Worm (Caenorhabditis elegans) whole organism, young adult: ENCODE results near the gene C24H10.3.

Experiments used
- B0261.1 ChIP-seq: sonication (generic microtip); optimal IDR thresholded peaks from 2 replicates; lab custom pipeline; 2016; ENCODE audit warnings: mild to moderate bottlenecking, missing genetic modification characterization, moderate library complexity, missing compliant biosample characterization
- C17E4.6 ChIP-seq: fragments of 200-800 bp; sonication (Bioruptor generic); IDR thresholded peaks from 2 replicates; pipeline ENCODE4 v1.3.6; 2022; ENCODE audit warnings: missing genetic modification reagents, missing genetic modification characterization, missing compliant biosample characterization
- D2030.7 ChIP-seq: fragments of 200-800 bp; sonication (Bioruptor generic); IDR thresholded peaks from 2 replicates; pipeline ENCODE4 v1.3.6; 2022; ENCODE audit warnings: missing genetic modification reagents, missing genetic modification characterization, missing compliant biosample characterization
- F33H1.4 ChIP-seq: fragments of 200-800 bp; sonication (Bioruptor generic); IDR thresholded peaks from 2 replicates; pipeline ENCODE4 v1.3.6; 2022; ENCODE audit warnings: missing genetic modification reagents, missing genetic modification characterization, missing compliant biosample characterization
- F37B4.10 ChIP-seq: fragments of 200-800 bp; sonication (Bioruptor generic); IDR thresholded peaks from 2 replicates; pipeline ENCODE4 v1.3.6; 2022; ENCODE audit warnings: missing genetic modification characterization, missing compliant biosample characterization
- F39B2.1 ChIP-seq: fragments of 200-800 bp; sonication (Bioruptor generic); IDR thresholded peaks from 2 replicates; pipeline ENCODE4 v1.3.6; 2022; ENCODE audit warnings: missing genetic modification reagents, missing genetic modification characterization, missing compliant biosample characterization
- F49E8.2 ChIP-seq: sonication (generic microtip); optimal IDR thresholded peaks from 3 replicates; lab custom pipeline; 2017; ENCODE audit warnings: missing genetic modification characterization, mild to moderate bottlenecking, missing compliant biosample characterization, antibody characterized with exemption, moderate library complexity; ENCODE audit not compliant: insufficient read depth
- F57A8.1 ChIP-seq: fragments of 200-800 bp; sonication (Bioruptor generic); optimal IDR thresholded peaks from 2 replicates; lab custom pipeline; 2018; ENCODE audit warnings: mild to moderate bottlenecking, missing genetic modification characterization, moderate library complexity, missing compliant biosample characterization
- F57C9.4 ChIP-seq: sonication (generic microtip); optimal IDR thresholded peaks from 2 replicates; lab custom pipeline; 2017; ENCODE audit warnings: mild to moderate bottlenecking, missing genetic modification characterization, missing compliant biosample characterization
- K11D2.4 ChIP-seq: fragments of 200-800 bp; sonication (Bioruptor generic); IDR thresholded peaks from 2 replicates; pipeline ENCODE4 v1.3.6; 2022; ENCODE audit warnings: missing genetic modification reagents, missing genetic modification characterization, missing compliant biosample characterization
- T26A5.8 ChIP-seq: sonication (generic microtip); optimal IDR thresholded peaks from 2 replicates; lab custom pipeline; 2016; ENCODE audit warnings: missing genetic modification characterization, missing compliant biosample characterization
- Y56A3A.18 ChIP-seq: fragments of 200-800 bp; sonication (Bioruptor generic); IDR thresholded peaks from 2 replicates; pipeline ENCODE4 v1.3.6; 2022; ENCODE audit warnings: missing genetic modification reagents, missing genetic modification characterization, missing compliant biosample characterization
- atf-7 ChIP-seq: sonication (generic microtip); optimal IDR thresholded peaks from 2 replicates; lab custom pipeline; 2017; ENCODE audit warnings: mild to moderate bottlenecking, missing genetic modification characterization, missing compliant biosample characterization
- attf-3 ChIP-seq: fragments of 200-800 bp; sonication (Bioruptor generic); conservative IDR thresholded peaks from 2 replicates; pipeline ENCODE4 v1.3.6; 2022; ENCODE audit warnings: missing genetic modification reagents, missing genetic modification characterization, missing compliant biosample characterization
- bed-2 ChIP-seq: fragments of 200-800 bp; sonication (Bioruptor generic); IDR thresholded peaks from 2 replicates; pipeline ENCODE4 v1.3.6; 2022; ENCODE audit warnings: missing genetic modification reagents, missing genetic modification characterization, missing compliant biosample characterization
- ccch-3 ChIP-seq: fragments of 200-800 bp; sonication (Bioruptor generic); optimal IDR thresholded peaks from 2 replicates; lab custom pipeline; 2018; ENCODE audit warnings: mild to moderate bottlenecking, missing genetic modification characterization, missing compliant biosample characterization
- cebp-2 ChIP-seq: fragments of 200-800 bp; sonication (Bioruptor generic); IDR thresholded peaks from 2 replicates; pipeline ENCODE4 v1.3.6; 2022; ENCODE audit warnings: missing genetic modification characterization, missing compliant biosample characterization
- ceh-100 ChIP-seq: fragments of 200-800 bp; sonication (Bioruptor generic); IDR thresholded peaks from 2 replicates; pipeline ENCODE4 v1.3.6; 2022; ENCODE audit warnings: missing genetic modification reagents, missing genetic modification characterization, missing compliant biosample characterization
- ceh-27 ChIP-seq: fragments of 200-800 bp; sonication (Bioruptor generic); optimal IDR thresholded peaks from 2 replicates; lab custom pipeline; 2018; ENCODE audit warnings: mild to moderate bottlenecking, missing genetic modification characterization, moderate library complexity, missing compliant biosample characterization
- ceh-40 ChIP-seq: fragments of 200-800 bp; sonication (Bioruptor generic); IDR thresholded peaks from 2 replicates; pipeline ENCODE4 v1.3.6; 2022; ENCODE audit warnings: missing genetic modification characterization, missing compliant biosample characterization
- ceh-58 ChIP-seq: fragments of 200-800 bp; sonication (Bioruptor generic); IDR thresholded peaks from 2 replicates; pipeline ENCODE4 v1.3.6; 2022; ENCODE audit warnings: missing genetic modification characterization, missing compliant biosample characterization
- ceh-79 ChIP-seq: sonication (generic microtip); optimal IDR thresholded peaks from 2 replicates; lab custom pipeline; 2017; ENCODE audit warnings: mild to moderate bottlenecking, missing genetic modification characterization, missing compliant biosample characterization
- chd-7 ChIP-seq: sonication (generic microtip); optimal IDR thresholded peaks from 2 replicates; lab custom pipeline; 2016; ENCODE audit warnings: mild to moderate bottlenecking, missing genetic modification characterization, moderate library complexity, missing compliant biosample characterization
- die-1 ChIP-seq: sonication (generic microtip); optimal IDR thresholded peaks from 2 replicates; lab custom pipeline; 2016; ENCODE audit warnings: missing genotype, mild to moderate bottlenecking, missing genetic modification characterization, missing compliant biosample characterization
- dpff-1 ChIP-seq: sonication (generic microtip); optimal IDR thresholded peaks from 2 replicates; lab custom pipeline; 2017; ENCODE audit warnings: mild to moderate bottlenecking, missing genetic modification characterization, missing compliant biosample characterization
- egl-18 ChIP-seq: fragments of 200-800 bp; sonication (Bioruptor generic); IDR thresholded peaks from 2 replicates; pipeline ENCODE4 v1.3.6; 2022; ENCODE audit warnings: missing genetic modification reagents, missing genetic modification characterization, missing compliant biosample characterization
- egl-44 ChIP-seq: fragments of 200-800 bp; sonication (Bioruptor generic); IDR thresholded peaks from 2 replicates; pipeline ENCODE4 v1.3.6; 2022; ENCODE audit warnings: missing genetic modification reagents, missing genetic modification characterization, missing compliant biosample characterization
- fkh-3 ChIP-seq: sonication (generic microtip); optimal IDR thresholded peaks from 2 replicates; lab custom pipeline; 2016; ENCODE audit warnings: mild to moderate bottlenecking, missing genetic modification characterization, missing compliant biosample characterization
- gei-17 ChIP-seq: fragments of 200-800 bp; sonication (Bioruptor generic); optimal IDR thresholded peaks from 2 replicates; lab custom pipeline; 2018; ENCODE audit warnings: mild to moderate bottlenecking, missing genetic modification characterization, missing compliant biosample characterization
- hrde-1 ChIP-seq: sonication (generic microtip); optimal IDR thresholded peaks from 2 replicates; lab custom pipeline; 2016; ENCODE audit warnings: missing genetic modification characterization, mild to moderate bottlenecking, missing compliant biosample characterization, moderate library complexity, missing genotype, missing genetic modification reagents, borderline replicate concordance
- hsf-1 ChIP-seq: fragments of 200-800 bp; sonication (Bioruptor generic); IDR thresholded peaks from 2 replicates; pipeline ENCODE4 v1.3.6; 2022; ENCODE audit warnings: missing genetic modification reagents, missing genetic modification characterization, missing compliant biosample characterization
- lin-40 ChIP-seq: sonication (generic microtip); optimal IDR thresholded peaks from 2 replicates; lab custom pipeline; 2016; ENCODE audit warnings: missing genetic modification characterization, mild to moderate bottlenecking, missing compliant biosample characterization, missing genotype, missing genetic modification reagents
- lsl-1 ChIP-seq: fragments of 200-800 bp; sonication (Bioruptor generic); optimal IDR thresholded peaks from 2 replicates; lab custom pipeline; 2018; ENCODE audit warnings: mild to moderate bottlenecking, missing genetic modification characterization, moderate library complexity, missing compliant biosample characterization
- madf-6 ChIP-seq: fragments of 200-800 bp; sonication (Bioruptor generic); IDR thresholded peaks from 2 replicates; pipeline ENCODE4 v1.3.6; 2022; ENCODE audit warnings: missing genetic modification reagents, missing genetic modification characterization, missing compliant biosample characterization
- madf-8 ChIP-seq: fragments of 200-800 bp; sonication (Bioruptor generic); conservative IDR thresholded peaks from 2 replicates; pipeline ENCODE4 v1.3.6; 2022; ENCODE audit warnings: missing genetic modification reagents, missing genetic modification characterization, missing compliant biosample characterization
- mel-28 ChIP-seq: sonication (generic microtip); optimal IDR thresholded peaks from 2 replicates; lab custom pipeline; 2016; ENCODE audit warnings: borderline replicate concordance, mild to moderate bottlenecking, missing genetic modification characterization, missing compliant biosample characterization
- nfya-1 ChIP-seq: sonication (generic microtip); optimal IDR thresholded peaks from 2 replicates; lab custom pipeline; 2017; ENCODE audit warnings: antibody characterized with exemption, missing compliant biosample characterization, missing genetic modification characterization, borderline replicate concordance; ENCODE audit not compliant: insufficient read depth
- nfya-2 ChIP-seq: fragments of 200-800 bp; sonication (Bioruptor generic); IDR thresholded peaks from 2 replicates; pipeline ENCODE4 v1.3.6; 2022; ENCODE audit warnings: missing genetic modification reagents, missing genetic modification characterization, missing compliant biosample characterization
- nfyb-1 ChIP-seq: fragments of 200-800 bp; sonication (Bioruptor generic); IDR thresholded peaks from 2 replicates; pipeline ENCODE4 v1.3.6; 2022; ENCODE audit warnings: missing genetic modification reagents, missing genetic modification characterization, missing compliant biosample characterization
- nhr-179 ChIP-seq: sonication (generic microtip); optimal IDR thresholded peaks from 2 replicates; lab custom pipeline; 2016; ENCODE audit warnings: mild to moderate bottlenecking, missing genetic modification characterization, missing compliant biosample characterization
- snpc-1.1 ChIP-seq: sonication (generic microtip); optimal IDR thresholded peaks from 2 replicates; lab custom pipeline; 2017; ENCODE audit warnings: missing genetic modification characterization, mild to moderate bottlenecking, missing compliant biosample characterization, antibody characterized with exemption, moderate library complexity, missing genotype, missing genetic modification reagents; ENCODE audit not compliant: insufficient read depth
- snpc-1.3 ChIP-seq: sonication (generic microtip); optimal IDR thresholded peaks from 2 replicates; lab custom pipeline; 2017; ENCODE audit warnings: missing genetic modification characterization, mild to moderate bottlenecking, missing compliant biosample characterization, antibody characterized with exemption, moderate library complexity, missing genotype, missing genetic modification reagents; ENCODE audit not compliant: insufficient read depth
- tbp1 ChIP-seq: fragments of 200-800 bp; sonication (Bioruptor generic); optimal IDR thresholded peaks from 2 replicates; lab custom pipeline; 2018; ENCODE audit warnings: mild to moderate bottlenecking, missing genetic modification characterization, missing compliant biosample characterization
- tbx-9 ChIP-seq: sonication (generic microtip); optimal IDR thresholded peaks from 2 replicates; lab custom pipeline; 2016; ENCODE audit warnings: borderline replicate concordance, missing genetic modification characterization, inconsistent platforms, missing compliant biosample characterization
- unc-130 ChIP-seq: sonication (generic microtip); optimal IDR thresholded peaks from 2 replicates; lab custom pipeline; 2016; ENCODE audit warnings: missing genetic modification reagents, missing genetic modification characterization, missing compliant biosample characterization
- xnd-1 ChIP-seq: sonication (generic microtip); optimal IDR thresholded peaks from 2 replicates; lab custom pipeline; 2016; ENCODE audit warnings: missing genotype, missing genetic modification reagents, missing genetic modification characterization, missing compliant biosample characterization
- zim-3 ChIP-seq: sonication (generic microtip); optimal IDR thresholded peaks from 2 replicates; lab custom pipeline; 2017; ENCODE audit warnings: mild to moderate bottlenecking, missing genetic modification characterization, moderate library complexity, missing compliant biosample characterization
- ztf-25 ChIP-seq: fragments of 200-800 bp; sonication (Bioruptor generic); IDR thresholded peaks from 2 replicates; pipeline ENCODE4 v1.3.6; 2022; ENCODE audit warnings: missing genetic modification reagents, missing genetic modification characterization, missing compliant biosample characterization

The C24H10.3 gene

ce11 chrX:5022682-5023081, 38.2 kb upstream of the C24H10.3 start (continued):
- peak; percentile 64 for TF ChIP-seq lin-40 (tag; lab: Kevin White, UChicago)
- no peak for TF ChIP-seq xnd-1
- no peak for TF ChIP-seq hsf-1 (GFP tag; lab: Robert Waterston, UW)
- peak; percentile 55; the same call in 1 of the 2 replicates for TF ChIP-seq ceh-40 (GFP tag; lab: Robert Waterston, UW)
- TF ChIP-seq egl-18, result no peak
- peak; percentile 25 for TF ChIP-seq chd-7 (tag; lab: Kevin White, UChicago)
- peak; percentile 35 for TF ChIP-seq mel-28 (tag; lab: Kevin White, UChicago)
- no peak for TF ChIP-seq K11D2.4 (GFP tag; lab: Robert Waterston, UW)
- peak; percentile 81 for TF ChIP-seq egl-44 (GFP tag; lab: Robert Waterston, UW)
- peak; percentile 37; the same call in 1 of the 2 replicates for TF ChIP-seq ceh-100
- no peak for TF ChIP-seq bed-2 (GFP tag; lab: Robert Waterston, UW)
- peak; percentile 69 for TF ChIP-seq nfyb-1 (GFP tag; lab: Robert Waterston, UW)
- TF ChIP-seq ccch-3 (GFP tag; lab: Kevin White, UChicago), result no peak
- TF ChIP-seq hrde-1 (tag; lab: Kevin White, UChicago), result peak; percentile 1
- no peak for TF ChIP-seq dpff-1
- peak; percentile 36 for TF ChIP-seq snpc-1.1
- TF ChIP-seq lsl-1 (GFP tag; lab: Kevin White, UChicago), result peak; percentile 2
- TF ChIP-seq Y56A3A.18 (GFP tag; lab: Robert Waterston, UW), result peak; percentile 20; the same call in 1 of the 2 replicates
- 0 out of 2 replicates have a peak, but pooled peaks have one; percentile 29 for TF ChIP-seq C17E4.6 (GFP tag; lab: Robert Waterston, UW)
- peak; percentile 46 for TF ChIP-seq atf-7 (tag; lab: Kevin White, UChicago)
- TF ChIP-seq ceh-58 (GFP tag; lab: Robert Waterston, UW), result no peak
- TF ChIP-seq D2030.7 (GFP tag; lab: Robert Waterston, UW), result peak; percentile 84
- TF ChIP-seq F57C9.4 (tag; lab: Kevin White, UChicago), result no peak
- peak; percentile 94 for TF ChIP-seq tbp1 (GFP tag; lab: Kevin White, UChicago)
- 0 out of 2 replicates have a peak, but pooled peaks have one; percentile 25 for TF ChIP-seq attf-3 (GFP tag; lab: Robert Waterston, UW)
- TF ChIP-seq nfya-2 (GFP tag; lab: Robert Waterston, UW), result no peak
- peak; percentile 84 for TF ChIP-seq die-1 (tag; lab: Kevin White, UChicago)
- peak; percentile 30 for TF ChIP-seq gei-17 (GFP tag; lab: Kevin White, UChicago)
- peak; percentile 53 for TF ChIP-seq F57A8.1 (GFP tag; lab: Kevin White, UChicago)
- TF ChIP-seq unc-130 (GFP tag; lab: Kevin White, UChicago), result no peak
- no peak for TF ChIP-seq nhr-179 (tag; lab: Kevin White, UChicago)
- peak; percentile 96 for TF ChIP-seq B0261.1
- peak; percentile 43 for TF ChIP-seq fkh-3 (tag; lab: Kevin White, UChicago)
- peak; percentile 82; the same call in 1 of the 2 replicates for TF ChIP-seq ztf-25 (GFP tag; lab: Robert Waterston, UW)
- no peak for TF ChIP-seq tbx-9 (tag; lab: Kevin White, UChicago)
- peak; percentile 46; the same call in 1 of the 2 replicates for TF ChIP-seq madf-6 (GFP tag; lab: Robert Waterston, UW)
- TF ChIP-seq F49E8.2, result peak; percentile 27
- no peak for TF ChIP-seq nfya-1 (tag; lab: Kevin White, UChicago)
- no peak for TF ChIP-seq ceh-79 (tag; lab: Kevin White, UChicago)
- TF ChIP-seq F37B4.10, result no peak
- peak; percentile 57 for TF ChIP-seq zim-3 (tag; lab: Kevin White, UChicago)
- TF ChIP-seq cebp-2 (GFP tag; lab: Robert Waterston, UW), result 0 out of 2 replicates have a peak, but pooled peaks have one; percentile 18
- TF ChIP-seq madf-8 (GFP tag; lab: Robert Waterston, UW), result no peak
- peak; percentile 14 for TF ChIP-seq T26A5.8 (tag; lab: Kevin White, UChicago)
- TF ChIP-seq ceh-27 (GFP tag; lab: Kevin White, UChicago), result peak; percentile 58
- TF ChIP-seq F39B2.1 (GFP tag; lab: Robert Waterston, UW), result no peak
- no peak for TF ChIP-seq F33H1.4 (GFP tag; lab: Robert Waterston, UW)
- peak; percentile 70 for TF ChIP-seq snpc-1.3 (tag; lab: Kevin White, UChicago)
